Fruit fly (Drosophila melanogaster): Measurements from ENCODE around the gene CG11590.

The CG11590 gene

DNA sequence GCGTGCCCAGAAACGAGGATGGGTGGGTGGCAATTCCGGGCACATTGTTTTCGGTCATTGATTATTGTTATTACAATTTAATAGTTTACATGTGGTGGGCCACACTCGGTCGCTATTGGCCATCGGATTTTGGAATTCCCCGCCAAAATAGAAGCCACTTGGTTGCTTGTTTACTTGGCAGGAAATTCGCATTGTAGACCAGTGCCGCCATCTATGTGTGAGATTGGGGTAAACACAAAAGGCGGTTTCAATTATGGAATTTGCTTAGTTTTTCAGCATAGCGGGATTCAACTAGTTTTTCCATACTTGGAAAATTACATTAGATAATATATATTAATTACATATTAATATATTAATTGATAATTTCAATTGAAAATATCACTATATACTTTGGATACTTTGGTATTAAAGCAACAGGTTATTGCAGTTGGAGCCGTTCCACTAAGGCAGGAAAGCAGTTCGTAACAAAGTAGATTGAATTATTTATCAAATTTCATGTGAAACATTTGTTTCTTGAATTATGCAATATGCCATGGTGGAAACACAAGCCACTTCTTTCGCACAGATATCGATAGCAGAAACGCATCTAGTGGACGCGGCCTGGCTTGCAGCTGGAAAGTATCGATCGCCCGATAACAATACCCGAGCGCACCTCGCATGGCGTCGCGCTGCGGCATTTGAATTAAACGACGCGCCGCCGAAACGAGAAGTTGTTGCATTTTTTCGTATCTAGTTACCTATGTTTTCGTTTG lies 47.2 kb downstream of the CG11590 start, which contains the start of gene mud (continued):
- no peak for TF ChIP-seq CG8290 (GFP tag; optimal IDR thresholded peaks at IDR 0.05)
- TF ChIP-seq CG8290 (tag; optimal IDR thresholded peaks at IDR 0.05) = no peak
- peak; percentile 19 for TF ChIP-seq CG16815 (GFP tag; optimal IDR thresholded peaks at IDR 0.05)
- peak; percentile 30; the same call in 1 of the 2 replicates for TF ChIP-seq esg (GFP tag; conservative IDR thresholded peaks at IDR 0.05)
- peak; percentile 8 for TF ChIP-seq HLH54F (GFP tag; optimal IDR thresholded peaks at IDR 0.05)
- TF ChIP-seq CG11504 (tag; optimal IDR thresholded peaks at IDR 0.05) = no peak
- no peak for TF ChIP-seq CG8359 (GFP tag; optimal IDR thresholded peaks at IDR 0.05; ENCODE audit: borderline replicate concordance)
- TF ChIP-seq CG18262 (tag; optimal IDR thresholded peaks at IDR 0.05) = peak; percentile 60
- peak; percentile 61 for TF ChIP-seq pzg (GFP tag; optimal IDR thresholded peaks at IDR 0.05)
- no peak for TF ChIP-seq ems (GFP tag; optimal IDR thresholded peaks at IDR 0.05)
- TF ChIP-seq Sin3A (optimal IDR thresholded peaks at IDR 0.05) = peak; percentile 42
- TF ChIP-seq sens (GFP tag) = peak; percentile 57
- no peak for TF ChIP-seq crol (GFP tag; IDR thresholded peaks at IDR 0.05)
- no peak for TF ChIP-seq CG10543 (GFP tag; optimal IDR thresholded peaks at IDR 0.05)
- TF ChIP-seq CG3995 (GFP tag; optimal IDR thresholded peaks at IDR 0.05) = no peak
- TF ChIP-seq p53 (GFP tag; optimal IDR thresholded peaks at IDR 0.05) = no peak
- no peak for TF ChIP-seq klu (GFP tag; IDR thresholded peaks at IDR 0.05)
- no peak for TF ChIP-seq CG11247 (GFP tag; IDR thresholded peaks at IDR 0.05)
- TF ChIP-seq run (tag; optimal IDR thresholded peaks at IDR 0.05) = no peak
- TF ChIP-seq Abd-B (GFP tag; optimal IDR thresholded peaks at IDR 0.05) = no peak
- TF ChIP-seq CG12942 (GFP tag; optimal IDR thresholded peaks at IDR 0.05) = peak; percentile 3
- TF ChIP-seq CG17361 (GFP tag; IDR thresholded peaks at IDR 0.05) = no peak; the same call in 2 of the 3 replicates
- no peak for TF ChIP-seq CrebB (tag; optimal IDR thresholded peaks at IDR 0.05)
- no peak for TF ChIP-seq lilli (GFP tag; optimal IDR thresholded peaks at IDR 0.05)
- TF ChIP-seq CG2202 (tag; optimal IDR thresholded peaks at IDR 0.05) = no peak
- no peak for TF ChIP-seq Blimp-1 (GFP tag; optimal IDR thresholded peaks at IDR 0.05)
- no peak for TF ChIP-seq ab (GFP tag; optimal IDR thresholded peaks at IDR 0.05)
- TF ChIP-seq gsb (GFP tag; IDR thresholded peaks at IDR 0.05) = no peak
- no peak for TF ChIP-seq Rx (GFP tag; IDR thresholded peaks at IDR 0.05)
- TF ChIP-seq Xrp1 (GFP tag; IDR thresholded peaks at IDR 0.05) = peak; percentile 44; the same call in 1 of the 2 replicates
- no peak for TF ChIP-seq usp (GFP tag; optimal IDR thresholded peaks at IDR 0.05)
- no peak for TF ChIP-seq CG3065 (GFP tag; optimal IDR thresholded peaks at IDR 0.05)
- TF ChIP-seq CG7372 (GFP tag; IDR thresholded peaks at IDR 0.05) = no peak
- TF ChIP-seq salm (tag; optimal IDR thresholded peaks at IDR 0.05) = no peak
- TF ChIP-seq Fer2 (tag; optimal IDR thresholded peaks at IDR 0.05) = no peak
- no peak for TF ChIP-seq abd-A (tag; optimal IDR thresholded peaks at IDR 0.05)
- no peak for TF ChIP-seq fd3F (GFP tag; optimal IDR thresholded peaks at IDR 0.05)
- TF ChIP-seq toy (GFP tag; IDR thresholded peaks at IDR 0.05) = no peak
- TF ChIP-seq pita (GFP tag; optimal IDR thresholded peaks at IDR 0.05) = no peak
- no peak for TF ChIP-seq Nf-YC (tag; optimal IDR thresholded peaks at IDR 0.05)
- TF ChIP-seq MBD-R2 (GFP tag; IDR thresholded peaks at IDR 0.05) = peak; percentile 26
- peak; percentile 4 for TF ChIP-seq ATbp (GFP tag; optimal IDR thresholded peaks at IDR 0.05)
- TF ChIP-seq Vsx1 (GFP tag; optimal IDR thresholded peaks at IDR 0.05) = no peak
- no peak for TF ChIP-seq CG5953 (GFP tag; IDR thresholded peaks at IDR 0.05)
- no peak for TF ChIP-seq CG4328 (GFP tag; optimal IDR thresholded peaks at IDR 0.05)
- no peak for TF ChIP-seq ara (GFP tag; IDR thresholded peaks at IDR 0.05)
- no peak for TF ChIP-seq CG17912 (GFP tag; optimal IDR thresholded peaks at IDR 0.05)
- TF ChIP-seq Doc3 (GFP tag; IDR thresholded peaks at IDR 0.05; ENCODE audit: partially characterized antibody) = peak; percentile 45; the same call in 1 of the 3 replicates
- no peak for TF ChIP-seq ci (GFP tag; IDR thresholded peaks at IDR 0.05)
- no peak for TF ChIP-seq Oaz (GFP tag; IDR thresholded peaks at IDR 0.05)
- no peak for TF ChIP-seq slp2 (GFP tag; optimal IDR thresholded peaks at IDR 0.05)

Data from whole organism, embryonic.